Fruit fly (Drosophila melanogaster): ENCODE results near the gene Syn.

Gene Syn

DNA sequence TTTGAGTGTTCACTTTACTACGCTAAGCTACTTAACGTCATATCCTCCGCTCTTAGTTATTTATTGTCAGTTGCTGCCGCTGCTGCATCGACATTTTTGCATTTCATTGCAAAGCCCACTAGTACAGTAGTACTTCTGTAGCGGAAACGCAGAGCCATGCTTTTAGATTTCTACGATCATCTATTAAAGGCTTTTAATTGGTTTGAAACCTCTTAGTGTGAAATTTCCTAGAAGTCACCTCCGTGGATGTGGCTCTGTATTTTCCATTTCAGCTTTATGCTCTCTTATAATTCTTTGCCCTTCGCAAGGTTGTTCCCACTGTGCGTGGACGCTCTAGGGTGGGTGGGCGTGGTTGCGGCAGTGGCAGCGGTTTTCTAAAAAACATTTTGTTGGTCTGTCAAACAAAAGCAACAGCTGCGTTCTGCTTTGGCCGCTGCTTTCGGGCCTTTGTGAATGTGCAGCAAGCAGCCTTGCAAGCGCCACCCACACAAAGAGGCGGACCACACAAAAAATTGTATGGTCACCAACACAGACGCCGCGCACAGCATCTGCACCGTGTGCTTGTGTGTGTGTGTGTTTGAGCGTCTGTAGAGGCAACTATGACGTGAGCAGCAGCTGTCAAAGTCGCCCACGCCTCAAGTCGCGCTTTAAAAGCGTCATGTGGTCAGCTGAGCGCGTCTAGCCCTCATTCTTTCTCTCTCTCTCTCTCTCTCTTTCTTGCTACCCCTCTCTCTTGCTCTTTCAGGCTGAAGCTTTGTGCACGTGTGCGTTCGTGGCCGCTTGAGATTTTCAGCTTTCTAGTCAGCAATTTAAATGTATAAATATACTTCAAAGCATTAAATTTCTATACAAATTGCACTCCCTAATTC is 76.4 kb downstream of the Syn start (continued):
- no peak for TF ChIP-seq CG7928 (GFP tag; optimal IDR thresholded peaks at IDR 0.05)
- peak; percentile 23 for TF ChIP-seq ind (GFP tag; optimal IDR thresholded peaks at IDR 0.05)
- TF ChIP-seq CG7839 (tag; optimal IDR thresholded peaks at IDR 0.05), result no peak
- no peak for TF ChIP-seq tna (GFP tag; IDR thresholded peaks at IDR 0.05; ENCODE audit: partially characterized antibody)
- peak; percentile 39; the same call in 1 of the 2 replicates for TF ChIP-seq CG16779 (GFP tag; IDR thresholded peaks at IDR 0.05)
- peak; percentile 42 for TF ChIP-seq grau (tag; optimal IDR thresholded peaks at IDR 0.05)
- peak; percentile 77 for TF ChIP-seq sens (GFP tag)
- TF ChIP-seq CG1832 (GFP tag; optimal IDR thresholded peaks at IDR 0.05), result peak; percentile 54
- no peak for TF ChIP-seq h (optimal IDR thresholded peaks at IDR 0.05)
- TF ChIP-seq gcm2 (GFP tag; optimal IDR thresholded peaks at IDR 0.05), result no peak
- no peak for TF ChIP-seq CG1233 (GFP tag; optimal IDR thresholded peaks at IDR 0.05)
- TF ChIP-seq sr (GFP tag; IDR thresholded peaks at IDR 0.05), result peak; percentile 87
- TF ChIP-seq E2f1 (GFP tag; IDR thresholded peaks at IDR 0.05), result peak; percentile 28; the same call in 1 of the 2 replicates
- peak; percentile 6 for TF ChIP-seq phol (tag; optimal IDR thresholded peaks at IDR 0.05)
- no peak for TF ChIP-seq CG17912 (GFP tag; optimal IDR thresholded peaks at IDR 0.05)
- TF ChIP-seq ci (GFP tag; IDR thresholded peaks at IDR 0.05), result 0 out of 3 replicates have a peak, but pooled peaks have one; percentile 29
- TF ChIP-seq chinmo (GFP tag; IDR thresholded peaks at IDR 0.05; ENCODE audit: partially characterized antibody), result peak; percentile 86; the same call in 1 of the 4 replicates
- TF ChIP-seq zen2 (GFP tag; IDR thresholded peaks at IDR 0.05; ENCODE audit: partially characterized antibody), result 0 out of 3 replicates have a peak, but pooled peaks have one; percentile 6
- peak; percentile 9 for TF ChIP-seq Oli (tag; optimal IDR thresholded peaks at IDR 0.05)
- TF ChIP-seq gcm (GFP tag; optimal IDR thresholded peaks at IDR 0.05), result no peak
- TF ChIP-seq HmgD (GFP tag; optimal IDR thresholded peaks at IDR 0.05), result no peak
- TF ChIP-seq da (GFP tag; optimal IDR thresholded peaks at IDR 0.05), result no peak
- peak; percentile 15; the same call in 1 of the 3 replicates for TF ChIP-seq tgo (GFP tag; IDR thresholded peaks at IDR 0.05)
- TF ChIP-seq corto (GFP tag; optimal IDR thresholded peaks at IDR 0.05), result no peak
- peak; percentile 20; the same call in 1 of the 2 replicates for TF ChIP-seq Xrp1 (GFP tag; IDR thresholded peaks at IDR 0.05)
- peak; percentile 11 for TF ChIP-seq pros (GFP tag; optimal IDR thresholded peaks at IDR 0.05)
- no peak for TF ChIP-seq CG4617 (GFP tag; optimal IDR thresholded peaks at IDR 0.05; ENCODE audit: borderline replicate concordance)
- peak in 1 of 2 experiments; percentile 38 for TF ChIP-seq crp (GFP tag; optimal IDR thresholded peaks at IDR 0.05)

DNA sequence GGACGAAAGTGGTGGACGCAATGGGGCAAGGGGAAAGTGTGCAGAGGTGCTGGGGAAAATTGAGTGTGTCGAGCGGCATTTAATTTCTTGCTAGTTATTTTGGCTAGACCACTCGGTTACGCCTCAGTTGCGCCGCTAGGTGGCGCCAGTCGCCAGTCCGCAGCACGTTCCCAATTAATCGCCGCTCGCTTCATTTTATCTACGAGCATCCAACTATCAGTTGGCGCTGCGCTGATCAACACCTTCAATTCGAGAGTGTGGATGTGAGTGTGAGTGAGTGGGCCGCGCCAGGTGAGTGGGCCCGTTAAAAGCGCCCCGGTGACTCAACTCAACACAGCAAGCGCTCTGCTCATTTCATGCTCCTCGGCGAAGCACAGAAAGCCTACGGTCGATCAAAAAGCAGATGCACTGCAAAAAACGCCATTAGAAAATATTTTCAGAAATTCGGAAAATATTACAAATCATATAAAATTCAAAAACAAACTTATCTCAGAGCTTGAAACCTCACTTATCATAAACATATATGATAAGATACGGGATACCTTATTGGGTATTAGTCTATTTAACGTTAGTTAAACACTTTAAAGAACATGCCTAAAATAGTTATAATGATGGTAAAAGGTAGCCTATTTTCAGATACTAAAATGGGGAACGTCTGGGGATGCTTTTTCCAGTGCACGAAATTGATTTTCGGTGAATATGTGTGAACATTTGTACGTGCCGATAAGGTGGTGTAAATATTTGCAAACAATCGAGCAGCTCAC is 77.8 kb downstream of the Syn start:
- TF ChIP-seq h (optimal IDR thresholded peaks at IDR 0.05) (no peak), CG9727 (GFP tag; optimal IDR thresholded peaks at IDR 0.05) (peak; percentile 85), fd96Cb (tag; optimal IDR thresholded peaks at IDR 0.05) (peak; percentile 83), dati (GFP tag; IDR thresholded peaks at IDR 0.05) (0 out of 2 replicates have a peak, but pooled peaks have one; percentile 24), Atf-2 (GFP tag; optimal IDR thresholded peaks at IDR 0.05) (peak; percentile 77), gsb-n (tag; optimal IDR thresholded peaks at IDR 0.05) (peak; percentile 64), HmgZ (tag; optimal IDR thresholded peaks at IDR 0.05) (peak; percentile 79), CG12391 (tag; optimal IDR thresholded peaks at IDR 0.05) (peak; percentile 86), Hmx (GFP tag; optimal IDR thresholded peaks at IDR 0.05) (peak; percentile 62), CG15601 (tag; optimal IDR thresholded peaks at IDR 0.05) (peak; percentile 63), org-1 (GFP tag; optimal IDR thresholded peaks at IDR 0.05) (peak; percentile 84), mam (GFP tag; optimal IDR thresholded peaks at IDR 0.05) (peak; percentile 87), CG17361 (GFP tag; IDR thresholded peaks at IDR 0.05) (peak; percentile 86), stwl (tag; optimal IDR thresholded peaks at IDR 0.05) (no peak), sisA (GFP tag; IDR thresholded peaks at IDR 0.05) (peak; percentile 73), ham (GFP tag; IDR thresholded peaks at IDR 0.05) (peak; percentile 51; the same call in 1 of the 2 replicates), Lim3 (GFP tag; IDR thresholded peaks at IDR 0.05) (no peak), Med (GFP tag) (peak; percentile 93), crc (GFP tag; optimal IDR thresholded peaks at IDR 0.05) (peak; percentile 76), CG16863 (GFP tag; optimal IDR thresholded peaks at IDR 0.05) (peak; percentile 77), CG15514 (GFP tag; optimal IDR thresholded peaks at IDR 0.05) (peak; percentile 69)

Measured in whole organism, embryonic.